Worm (Caenorhabditis elegans) whole organism, early embryonic: Measurements from ENCODE around the gene gst-32.
"Not testable (repeated sequence)": the region's sequence is repeated elsewhere in the genome, so short reads cannot be mapped to it uniquely, and the experiment has no call there.

Source experiments
- B0310.2 ChIP-seq: sonication (generic microtip); optimal IDR thresholded peaks from 2 replicates; lab custom pipeline; 2016; ENCODE audit warnings: mild to moderate bottlenecking, missing genetic modification characterization, missing compliant biosample characterization
- F13C5.2 ChIP-seq: sonication (generic microtip); optimal IDR thresholded peaks from 2 replicates; lab custom pipeline; 2017; ENCODE audit warnings: mild to moderate bottlenecking, missing genetic modification characterization, inconsistent platforms, missing compliant biosample characterization
- aly-1 ChIP-seq: sonication (generic microtip); optimal IDR thresholded peaks from 2 replicates; lab custom pipeline; 2016; ENCODE audit warnings: missing genetic modification characterization, missing compliant biosample characterization
- ama-1 ChIP-seq: fragments of 150-350 bp; optimal IDR thresholded peaks from 2 replicates; lab custom pipeline; 2014
- ceh-13 ChIP-seq: fragments of 200-800 bp; sonication (Bioruptor generic); optimal IDR thresholded peaks from 2 replicates; lab custom pipeline; 2018; ENCODE audit warnings: mild to moderate bottlenecking, missing genetic modification characterization, missing compliant biosample characterization
- ceh-36 ChIP-seq: sonication (generic microtip); optimal IDR thresholded peaks from 2 replicates; lab custom pipeline; 2016; ENCODE audit warnings: missing genetic modification characterization, inconsistent platforms, missing compliant biosample characterization
- ets-7 ChIP-seq: sonication (generic microtip); optimal IDR thresholded peaks from 2 replicates; lab custom pipeline; 2016; ENCODE audit warnings: missing genotype, missing genetic modification characterization, missing compliant biosample characterization
- flt-1 ChIP-seq: fragments of 200-800 bp; sonication (Bioruptor generic); IDR thresholded peaks from 2 replicates; pipeline ENCODE4 v1.3.6; 2022; ENCODE audit warnings: missing genetic modification characterization, missing compliant biosample characterization
- hmbx-1 ChIP-seq: sonication (generic microtip); optimal IDR thresholded peaks from 2 replicates; lab custom pipeline; 2016; ENCODE audit warnings: mild to moderate bottlenecking, missing genetic modification characterization, missing compliant biosample characterization
- hmg-4 ChIP-seq: fragments of 200-800 bp; sonication (Bioruptor generic); optimal IDR thresholded peaks from 2 replicates; lab custom pipeline; 2018; ENCODE audit warnings: mild to moderate bottlenecking, missing genetic modification characterization, missing compliant biosample characterization
- hnd-1 ChIP-seq: sonication (generic microtip); optimal IDR thresholded peaks from 2 replicates; lab custom pipeline; 2016; ENCODE audit warnings: missing genetic modification characterization, missing compliant biosample characterization
- pes-1 ChIP-seq: fragments of 200-800 bp; sonication (Bioruptor generic); IDR thresholded peaks from 2 replicates; pipeline ENCODE4 v1.3.6; 2022; ENCODE audit warnings: missing genetic modification reagents, missing genetic modification characterization, missing compliant biosample characterization
- scrt-1 ChIP-seq: fragments of 200-800 bp; sonication (Bioruptor generic); IDR thresholded peaks from 2 replicates; pipeline ENCODE4 v1.3.6; 2022; ENCODE audit warnings: missing genetic modification characterization, missing compliant biosample characterization
- sea-1 ChIP-seq: fragments of 200-800 bp; sonication (Bioruptor generic); conservative IDR thresholded peaks from 2 replicates; pipeline ENCODE4 v1.3.6; 2022; ENCODE audit warnings: missing genetic modification characterization, missing compliant biosample characterization
- tbx-11 ChIP-seq: fragments of 200-800 bp; sonication (Bioruptor generic); IDR thresholded peaks from 2 replicates; pipeline ENCODE4 v1.3.6; 2022; ENCODE audit warnings: missing genetic modification characterization, missing compliant biosample characterization
- tbx-37 ChIP-seq: fragments of 200-800 bp; sonication (Bioruptor generic); conservative IDR thresholded peaks from 2 replicates; pipeline ENCODE4 v1.3.6; 2022; ENCODE audit warnings: missing genetic modification reagents, missing genetic modification characterization, missing compliant biosample characterization
- tra-4 ChIP-seq: sonication (generic microtip); optimal IDR thresholded peaks from 2 replicates; lab custom pipeline; 2017; ENCODE audit warnings: missing genetic modification characterization, missing compliant biosample characterization

gst-32 gene

DNA sequence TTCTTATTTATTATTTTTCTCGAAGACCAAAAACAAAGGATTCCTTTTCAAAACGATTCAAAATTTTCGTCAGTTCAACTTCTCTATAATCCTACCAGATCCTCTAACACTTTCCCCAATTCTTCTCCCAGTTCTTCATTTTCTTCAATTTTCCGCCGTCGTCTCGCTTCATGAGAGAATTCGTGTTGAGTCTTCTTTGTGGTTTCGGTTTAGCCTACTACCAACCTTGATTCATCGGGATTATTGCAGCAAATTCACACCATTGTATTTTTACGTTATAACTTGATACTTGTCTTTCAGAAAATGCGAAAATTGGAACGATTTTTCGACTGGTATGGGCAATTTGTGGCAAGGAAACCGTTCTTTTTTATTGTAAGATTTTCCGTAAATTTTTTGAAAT, 20.5 kb downstream of the gst-32 start, which contains the start of gene ptr-20:
Gene ptr-20, plus strand, starts transcription at position 301 of the 400 bp plus-strand sequence.
- TF ChIP-seq sea-1 (GFP tag; lab: Robert Waterston, UW) (no peak), F13C5.2 (no peak), tbx-37 (GFP tag; lab: Robert Waterston, UW) (no peak), aly-1 (no peak), hmbx-1 (no peak), B0310.2 (tag; lab: Kevin White, UChicago) (no peak), ama-1 (no peak), scrt-1 (GFP tag; lab: Robert Waterston, UW) (no peak), ceh-36 (tag; lab: Kevin White, UChicago) (no peak), pes-1 (no peak), hmg-4 (no peak)

DNA sequence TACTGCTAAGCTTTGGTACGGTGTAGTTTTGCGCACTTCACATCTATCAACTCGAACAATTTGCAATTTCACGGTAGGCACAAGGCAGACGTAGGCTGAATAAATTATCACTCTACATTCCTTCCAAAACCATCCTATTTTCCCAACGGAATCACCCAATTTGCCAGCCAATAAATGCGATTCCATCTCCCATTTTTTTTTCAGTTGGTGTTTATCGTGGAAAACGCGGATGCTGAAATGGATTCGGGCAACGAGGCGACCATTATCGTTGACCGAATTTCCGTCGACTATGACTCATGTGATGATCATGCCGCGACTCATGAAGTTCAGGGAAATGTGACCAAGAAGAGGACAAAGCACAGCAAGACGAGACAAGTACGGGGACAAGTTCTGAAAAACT, 30.0 kb downstream of the gst-32 start:
- no peak for TF ChIP-seq pes-1
- TF ChIP-seq ceh-13 (GFP tag; lab: Kevin White, UChicago) = no peak

DNA sequence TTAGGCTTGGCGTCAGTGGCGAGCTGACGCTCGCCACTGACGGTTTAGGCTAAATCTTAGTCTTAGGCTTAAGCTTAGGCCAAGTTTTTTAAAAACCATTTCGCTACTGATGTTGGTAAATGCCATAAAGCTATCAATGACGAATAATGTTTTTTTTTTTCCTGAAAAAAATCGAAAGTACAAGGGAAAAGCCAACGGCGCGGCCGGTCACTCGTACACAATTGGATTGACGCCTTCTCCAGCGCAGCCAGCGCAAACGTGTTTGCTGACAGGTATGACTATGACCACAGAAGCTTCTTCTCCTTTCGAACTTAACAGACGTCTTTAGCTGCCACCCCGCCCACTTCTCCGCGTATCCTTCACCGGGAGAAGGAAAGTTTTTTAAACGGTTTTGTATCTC, 32.8 kb downstream of the gst-32 start, which contains the start of gene Y53F4B.27:
Gene Y53F4B.27, plus strand, starts transcription at position 301 of the 400 bp plus-strand sequence.
- no peak for TF ChIP-seq hmbx-1
- TF ChIP-seq ets-7 = no peak
- no peak for TF ChIP-seq tbx-11 (GFP tag; lab: Robert Waterston, UW)
- no peak for TF ChIP-seq aly-1
- no peak for TF ChIP-seq ama-1
- TF ChIP-seq flt-1 = no peak
- TF ChIP-seq tra-4 = no peak
- no peak for TF ChIP-seq hmg-4
- no peak for TF ChIP-seq B0310.2 (tag; lab: Kevin White, UChicago)
- TF ChIP-seq sea-1 (GFP tag; lab: Robert Waterston, UW) = no peak
- TF ChIP-seq tbx-37 (GFP tag; lab: Robert Waterston, UW) = no peak
- no peak for TF ChIP-seq ceh-36 (tag; lab: Kevin White, UChicago)
- no peak for TF ChIP-seq pes-1
- TF ChIP-seq F13C5.2 = no peak

DNA sequence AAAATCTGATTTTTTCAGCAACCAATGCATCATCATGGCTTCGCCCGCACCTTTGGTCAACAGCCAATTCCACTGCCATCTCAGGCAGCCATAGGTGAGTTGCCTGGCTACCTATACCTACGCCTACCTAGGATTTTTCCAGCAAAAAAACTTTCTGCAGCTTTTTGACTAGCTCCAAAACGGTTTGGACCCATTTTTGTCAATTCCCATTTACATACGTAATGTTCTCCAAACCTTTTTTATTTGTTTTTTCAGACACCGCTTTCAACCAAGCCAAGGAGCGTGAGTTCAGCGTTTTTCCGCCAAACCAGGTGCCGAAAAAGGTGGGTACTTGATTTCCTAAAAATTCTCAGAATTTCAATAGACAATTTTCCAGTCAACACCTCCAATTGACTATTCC, 34.7 kb downstream of the gst-32 start:
- TF ChIP-seq ama-1 (no peak), sea-1 (GFP tag; lab: Robert Waterston, UW) (no peak), hnd-1 (no peak), ets-7 (no peak), pes-1 (no peak), hmg-4 (no peak), ceh-36 (tag; lab: Kevin White, UChicago) (no peak), hmbx-1 (no peak), flt-1 (no peak), ceh-13 (GFP tag; lab: Kevin White, UChicago) (no peak), tbx-37 (GFP tag; lab: Robert Waterston, UW) (no peak)

DNA sequence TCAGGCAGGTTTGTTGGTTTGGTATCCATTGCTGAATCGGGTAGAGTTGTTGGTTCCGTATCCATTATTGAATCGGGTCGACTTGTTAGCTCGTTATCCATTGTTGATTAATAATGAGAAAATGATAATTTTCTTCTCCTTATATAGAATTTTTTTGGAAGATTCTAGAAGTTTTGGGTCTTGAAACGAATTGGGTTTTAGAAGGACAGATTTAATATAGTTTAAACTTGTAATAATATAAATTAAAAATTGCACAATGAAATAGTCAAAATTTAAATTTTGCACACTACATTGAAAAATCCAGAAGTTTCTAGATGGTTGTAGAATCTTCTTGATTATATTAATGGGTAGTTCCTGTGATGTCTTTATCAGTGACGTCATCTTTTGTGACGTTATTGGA, 37.5 kb downstream of the gst-32 start, which contains the start of gene Y53F4B.26:
Gene Y53F4B.26, minus strand, starts transcription at position 101 of the 400 bp plus-strand sequence.
- not testable (repeated sequence) for TF ChIP-seq ama-1; B0310.2 (tag; lab: Kevin White, UChicago); scrt-1 (GFP tag; lab: Robert Waterston, UW)

DNA sequence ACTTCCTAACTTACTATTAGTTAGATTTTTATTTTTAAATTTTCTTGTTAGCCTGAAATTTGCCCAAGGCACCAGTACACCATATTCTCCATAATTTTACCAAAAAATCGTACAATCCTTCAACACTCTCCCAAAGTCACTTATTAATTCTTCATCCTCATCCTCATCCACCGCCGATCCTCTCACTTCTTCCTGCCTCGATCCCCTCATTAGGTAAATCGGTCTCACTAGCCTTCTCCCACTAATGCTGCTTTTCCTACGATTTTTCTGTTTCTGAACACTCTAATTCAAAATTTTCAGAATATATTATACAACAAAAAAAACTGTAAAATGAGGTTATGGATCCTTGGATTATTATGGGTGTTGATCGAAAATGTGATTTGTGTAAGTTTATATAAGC, 42.5 kb downstream of the gst-32 start, which contains the start of gene Y53F4B.25:
Gene Y53F4B.25, plus strand, starts transcription at position 301 of the 400 bp plus-strand sequence.
- TF ChIP-seq aly-1 (no peak), sea-1 (GFP tag; lab: Robert Waterston, UW) (no peak), hmg-4 (no peak), ceh-36 (tag; lab: Kevin White, UChicago) (no peak), ama-1 (no peak), flt-1 (no peak), hnd-1 (no peak), tbx-37 (GFP tag; lab: Robert Waterston, UW) (no peak), pes-1 (no peak), scrt-1 (GFP tag; lab: Robert Waterston, UW) (no peak)

DNA sequence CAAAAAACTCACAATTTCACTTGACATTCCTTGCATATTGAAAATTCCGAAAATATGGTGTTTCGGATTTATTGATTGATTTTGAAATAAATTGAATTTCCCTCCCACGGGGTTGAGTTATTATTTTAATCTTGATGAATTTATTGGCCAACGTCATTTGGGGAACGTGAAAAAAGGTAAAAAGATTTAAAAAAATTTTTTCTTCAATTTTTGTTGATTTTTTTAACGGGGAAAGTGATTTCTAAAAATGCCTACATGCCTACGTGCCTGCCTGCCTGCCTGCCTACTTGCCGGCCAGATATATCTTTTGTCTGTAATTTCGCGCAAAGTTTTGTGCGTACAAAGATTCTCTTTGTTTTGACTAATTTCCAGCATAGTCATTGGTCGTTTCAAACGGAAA, 44.1 kb downstream of the gst-32 start, which contains the start of gene Y53F4B.24:
Gene Y53F4B.24, minus strand, starts transcription at position 101 of the 400 bp plus-strand sequence.
- TF ChIP-seq hnd-1 (no peak), tbx-37 (GFP tag; lab: Robert Waterston, UW) (no peak), ama-1 (no peak), ets-7 (no peak), ceh-13 (GFP tag; lab: Kevin White, UChicago) (no peak), ceh-36 (tag; lab: Kevin White, UChicago) (no peak), tra-4 (no peak), hmg-4 (no peak), pes-1 (no peak), B0310.2 (tag; lab: Kevin White, UChicago) (no peak), aly-1 (no peak)

DNA sequence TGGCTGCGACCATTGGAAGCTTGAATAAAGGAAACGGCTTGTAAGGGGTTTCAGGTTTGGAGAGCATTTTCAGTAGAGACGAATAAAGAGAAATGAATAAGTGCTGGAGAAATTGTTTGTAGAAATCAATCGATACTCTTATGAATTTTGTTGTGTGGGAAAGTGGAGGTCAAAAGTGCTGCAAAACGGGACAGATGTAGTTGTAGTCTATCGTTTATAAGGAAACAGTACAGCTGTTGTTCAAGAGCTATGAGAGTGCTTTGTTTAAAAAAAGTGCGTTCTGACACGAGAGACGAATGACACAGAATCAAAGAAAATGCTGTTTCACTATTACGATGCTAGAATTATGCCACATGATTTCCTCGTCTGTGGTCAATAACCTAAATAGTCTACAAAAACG, 47.9 kb downstream of the gst-32 start, which contains the start of gene Y53F4B.62:
Gene Y53F4B.62, minus strand, starts transcription at position 101 of the 400 bp plus-strand sequence.
- no peak for TF ChIP-seq tbx-37 (GFP tag; lab: Robert Waterston, UW)
- no peak for TF ChIP-seq tra-4
- no peak for TF ChIP-seq ceh-36 (tag; lab: Kevin White, UChicago)
- TF ChIP-seq hmbx-1 = no peak
- no peak for TF ChIP-seq hnd-1
- no peak for TF ChIP-seq pes-1
- no peak for TF ChIP-seq ets-7
- TF ChIP-seq tbx-11 (GFP tag; lab: Robert Waterston, UW) = no peak
- no peak for TF ChIP-seq B0310.2 (tag; lab: Kevin White, UChicago)
- TF ChIP-seq ama-1 = no peak
- no peak for TF ChIP-seq scrt-1 (GFP tag; lab: Robert Waterston, UW)
